Worm (Caenorhabditis elegans) whole organism, early embryonic: ENCODE data around the gene cra-1.

Experiments
- F13C5.2 ChIP-seq: sonication (generic microtip); optimal IDR thresholded peaks from 2 replicates; lab custom pipeline; 2017; ENCODE audit warnings: mild to moderate bottlenecking, missing genetic modification characterization, inconsistent platforms, missing compliant biosample characterization
- ama-1 ChIP-seq: fragments of 150-350 bp; optimal IDR thresholded peaks from 2 replicates; lab custom pipeline; 2014
- ceh-13 ChIP-seq: fragments of 200-800 bp; sonication (Bioruptor generic); optimal IDR thresholded peaks from 2 replicates; lab custom pipeline; 2018; ENCODE audit warnings: mild to moderate bottlenecking, missing genetic modification characterization, missing compliant biosample characterization
- ets-7 ChIP-seq: sonication (generic microtip); optimal IDR thresholded peaks from 2 replicates; lab custom pipeline; 2016; ENCODE audit warnings: missing genotype, missing genetic modification characterization, missing compliant biosample characterization
- flt-1 ChIP-seq: fragments of 200-800 bp; sonication (Bioruptor generic); IDR thresholded peaks from 2 replicates; pipeline ENCODE4 v1.3.6; 2022; ENCODE audit warnings: missing genetic modification characterization, missing compliant biosample characterization
- hmg-4 ChIP-seq: fragments of 200-800 bp; sonication (Bioruptor generic); optimal IDR thresholded peaks from 2 replicates; lab custom pipeline; 2018; ENCODE audit warnings: mild to moderate bottlenecking, missing genetic modification characterization, missing compliant biosample characterization
- hnd-1 ChIP-seq: sonication (generic microtip); optimal IDR thresholded peaks from 2 replicates; lab custom pipeline; 2016; ENCODE audit warnings: missing genetic modification characterization, missing compliant biosample characterization
- pes-1 ChIP-seq: fragments of 200-800 bp; sonication (Bioruptor generic); IDR thresholded peaks from 2 replicates; pipeline ENCODE4 v1.3.6; 2022; ENCODE audit warnings: missing genetic modification reagents, missing genetic modification characterization, missing compliant biosample characterization
- scrt-1 ChIP-seq: fragments of 200-800 bp; sonication (Bioruptor generic); IDR thresholded peaks from 2 replicates; pipeline ENCODE4 v1.3.6; 2022; ENCODE audit warnings: missing genetic modification characterization, missing compliant biosample characterization
- sea-1 ChIP-seq: fragments of 200-800 bp; sonication (Bioruptor generic); conservative IDR thresholded peaks from 2 replicates; pipeline ENCODE4 v1.3.6; 2022; ENCODE audit warnings: missing genetic modification characterization, missing compliant biosample characterization
- tbx-37 ChIP-seq: fragments of 200-800 bp; sonication (Bioruptor generic); conservative IDR thresholded peaks from 2 replicates; pipeline ENCODE4 v1.3.6; 2022; ENCODE audit warnings: missing genetic modification reagents, missing genetic modification characterization, missing compliant biosample characterization

- TF ChIP-seq ama-1 (no peak), hmg-4 (no peak), pes-1 (GFP tag; lab: Robert Waterston, UW) (no peak), flt-1 (GFP tag; lab: Robert Waterston, UW) (no peak), hnd-1 (no peak), sea-1 (GFP tag; lab: Robert Waterston, UW) (no peak), ceh-13 (GFP tag; lab: Kevin White, UChicago) (no peak), tbx-37 (GFP tag; lab: Robert Waterston, UW) (no peak), F13C5.2 (tag; lab: Kevin White, UChicago) (no peak), scrt-1 (GFP tag; lab: Robert Waterston, UW) (no peak), ets-7 (tag; lab: Kevin White, UChicago) (no peak)
These were observed 20.5 kb downstream of the cra-1 start, which contains the start of gene dhhc-5 for ce11 chrIII:6848654-6849204.
